Worm (Caenorhabditis elegans) whole organism, L4 larva: ENCODE results near the gene R03E9.2.

ENCODE experiments used
- F10B5.3 ChIP-seq: sonication (generic microtip); optimal IDR thresholded peaks from 2 replicates; lab custom pipeline; 2016; ENCODE audit warnings: mild to moderate bottlenecking, missing genetic modification characterization, missing compliant biosample characterization
- F26F4.8 ChIP-seq: fragments of 200-800 bp; sonication (Bioruptor generic); conservative IDR thresholded peaks from 2 replicates; pipeline ENCODE4 v1.3.6; 2022; ENCODE audit warnings: missing genetic modification characterization, missing compliant biosample characterization
- F37D6.2 ChIP-seq: sonication (generic microtip); optimal IDR thresholded peaks from 2 replicates; lab custom pipeline; 2016; ENCODE audit warnings: mild to moderate bottlenecking, missing genetic modification characterization, missing compliant biosample characterization
- R02D3.7 ChIP-seq: fragments of 150-350 bp; sonication (generic microtip); optimal IDR thresholded peaks from 3 replicates; lab custom pipeline; 2014; ENCODE audit warnings: missing biosample characterization, missing genetic modification characterization
- Y105C5A.15 ChIP-seq: fragments of 200-800 bp; sonication (Bioruptor generic); IDR thresholded peaks from 2 replicates; pipeline ENCODE4 v1.3.6; 2022; ENCODE audit warnings: missing genetic modification characterization, missing compliant biosample characterization
- Y5F2A.4 ChIP-seq: fragments of 200-800 bp; sonication (Bioruptor generic); optimal IDR thresholded peaks from 2 replicates; lab custom pipeline; 2018; ENCODE audit warnings: mild to moderate bottlenecking, missing genetic modification characterization, missing compliant biosample characterization
- ZK546.5 ChIP-seq, 2 experiments: sonication (generic microtip); optimal IDR thresholded peaks; 2 replicates each; lab custom pipeline; 2017; ENCODE audit warnings: missing biosample characterization in 2 of 2, missing genetic modification characterization in 2 of 2
- aha-1 ChIP-seq: fragments of 150-350 bp; peaks from one replicate; lab custom pipeline; 2014; ENCODE audit warnings: missing biosample characterization, missing genetic modification characterization
- arid-1 ChIP-seq: fragments of 200-800 bp; sonication (Bioruptor generic); conservative IDR thresholded peaks from 2 replicates; pipeline ENCODE4 v1.3.6; 2022; ENCODE audit warnings: missing genetic modification reagents, missing genetic modification characterization, missing compliant biosample characterization
- ceh-32 ChIP-seq: sonication (generic microtip); optimal IDR thresholded peaks from 2 replicates; lab custom pipeline; 2016; ENCODE audit warnings: mild to moderate bottlenecking, missing genetic modification characterization, missing compliant biosample characterization; ENCODE audit not compliant: poor library complexity
- ceh-62 ChIP-seq: sonication (generic microtip); optimal IDR thresholded peaks from 2 replicates; lab custom pipeline; 2017; ENCODE audit warnings: missing biosample characterization, missing genetic modification characterization
- ces-1 ChIP-seq: fragments of 150-350 bp; sonication (generic microtip); optimal IDR thresholded peaks from 4 replicates; lab custom pipeline; 2014; ENCODE audit warnings: missing biosample characterization, missing genetic modification reagents, missing genetic modification characterization
- ctbp-1 ChIP-seq: fragments of 200-800 bp; sonication (Bioruptor generic); IDR thresholded peaks from 2 replicates; pipeline ENCODE4 v1.3.6; 2022; ENCODE audit warnings: missing genetic modification reagents, missing genetic modification characterization, missing compliant biosample characterization
- daf-12 ChIP-seq: fragments of 150-350 bp; optimal IDR thresholded peaks from 2 replicates; lab custom pipeline; 2014; ENCODE audit warnings: missing biosample characterization, missing genetic modification reagents, missing genetic modification characterization
- daf-16 ChIP-seq, 3 experiments: sonication (generic microtip); optimal IDR thresholded peaks; 2 replicates each; lab custom pipeline; 2016 to 2017; ENCODE audit warnings: missing genetic modification characterization in 3 of 3, missing genetic modification reagents in 3 of 3, mild to moderate bottlenecking in 2 of 3, missing compliant biosample characterization in 2 of 3, missing biosample characterization in 1 of 3, moderate library complexity in 1 of 3
- daf-8 ChIP-seq: fragments of 200-800 bp; sonication (Bioruptor generic); IDR thresholded peaks from 2 replicates; pipeline ENCODE4 v1.3.6; 2022; ENCODE audit warnings: missing genetic modification characterization, missing compliant biosample characterization
- dmd-9 ChIP-seq: fragments of 200-800 bp; sonication (Bioruptor generic); IDR thresholded peaks from 2 replicates; pipeline ENCODE4 v1.3.6; 2022; ENCODE audit warnings: missing genetic modification reagents, missing genetic modification characterization, missing compliant biosample characterization
- dpl-1 ChIP-seq: fragments of 150-350 bp; optimal IDR thresholded peaks from 2 replicates; lab custom pipeline; 2014; ENCODE audit warnings: missing biosample characterization, missing genetic modification reagents, missing genetic modification characterization
- dve-1 ChIP-seq: sonication (generic microtip); optimal IDR thresholded peaks from 2 replicates; lab custom pipeline; 2017; ENCODE audit warnings: antibody characterized with exemption, mild to moderate bottlenecking, missing genetic modification characterization, missing compliant biosample characterization; ENCODE audit not compliant: insufficient read depth
- fkh-10 ChIP-seq: fragments of 150-350 bp; optimal IDR thresholded peaks from 2 replicates; lab custom pipeline; 2014; ENCODE audit warnings: missing biosample characterization, missing genetic modification reagents, missing genetic modification characterization
- fos-1 ChIP-seq: fragments of 150-350 bp; optimal IDR thresholded peaks from 2 replicates; lab custom pipeline; 2014; ENCODE audit warnings: missing biosample characterization, missing genetic modification characterization
- hif-1 ChIP-seq, 2 experiments: sonication (generic microtip); optimal IDR thresholded peaks; 2 replicates each; lab custom pipeline; 2016 to 2017; ENCODE audit warnings: missing compliant biosample characterization in 2 of 2, missing genetic modification characterization in 2 of 2, missing genetic modification reagents in 2 of 2, missing genotype in 2 of 2, mild to moderate bottlenecking in 1 of 2
- hlh-11 ChIP-seq: fragments of 200-800 bp; sonication (Bioruptor generic); optimal IDR thresholded peaks from 2 replicates; lab custom pipeline; 2018; ENCODE audit warnings: mild to moderate bottlenecking, missing genetic modification characterization, missing compliant biosample characterization
- jun-1 ChIP-seq: fragments of 150-350 bp; optimal IDR thresholded peaks from 2 replicates; lab custom pipeline; 2014; ENCODE audit warnings: missing biosample characterization, missing genetic modification reagents, missing genetic modification characterization
- lin-13 ChIP-seq: fragments of 150-350 bp; optimal IDR thresholded peaks from 2 replicates; lab custom pipeline; 2014; ENCODE audit warnings: missing biosample characterization, missing genetic modification reagents, missing genetic modification characterization
- lin-15B ChIP-seq: fragments of 150-350 bp; sonication (generic microtip); optimal IDR thresholded peaks from 3 replicates; lab custom pipeline; 2014; ENCODE audit warnings: missing biosample characterization, missing genetic modification characterization
- lin-29 ChIP-seq: fragments of 200-800 bp; sonication (Bioruptor generic); IDR thresholded peaks from 2 replicates; pipeline ENCODE4 v1.3.6; 2022; ENCODE audit warnings: missing genetic modification reagents, missing genetic modification characterization, missing compliant biosample characterization
- lir-3 ChIP-seq: sonication (generic microtip); optimal IDR thresholded peaks from 2 replicates; lab custom pipeline; 2016; ENCODE audit warnings: mild to moderate bottlenecking, missing genetic modification characterization, missing compliant biosample characterization
- lsy-2 ChIP-seq, 2 experiments: fragments of 150-350 bp in 1 of 2; sonication (generic microtip) in 1 of 2; optimal IDR thresholded peaks; 2 replicates each; lab custom pipeline; 2014 to 2017; ENCODE audit warnings: missing biosample characterization in 2 of 2, missing genetic modification characterization in 2 of 2
- madf-9 ChIP-seq: fragments of 200-800 bp; sonication (Bioruptor generic); conservative IDR thresholded peaks from 2 replicates; pipeline ENCODE4 v1.3.6; 2022; ENCODE audit warnings: missing genetic modification reagents, missing genetic modification characterization, missing compliant biosample characterization
- mdl-1 ChIP-seq, 2 experiments: fragments of 150-350 bp in 1 of 2; sonication (generic microtip) in 1 of 2; optimal IDR thresholded peaks; 2 replicates each; lab custom pipeline; 2014 to 2017; ENCODE audit warnings: missing biosample characterization in 2 of 2, missing genetic modification characterization in 2 of 2
- mdt-29 ChIP-seq: fragments of 200-800 bp; sonication (Bioruptor generic); IDR thresholded peaks from 2 replicates; pipeline ENCODE4 v1.3.6; 2022; ENCODE audit warnings: missing genetic modification reagents, missing genetic modification characterization, missing compliant biosample characterization
- mep-1 ChIP-seq: fragments of 150-350 bp; sonication (generic microtip); optimal IDR thresholded peaks from 3 replicates; lab custom pipeline; 2014; ENCODE audit warnings: missing biosample characterization, missing genetic modification characterization
- mes-2 ChIP-seq: sonication (generic microtip); optimal IDR thresholded peaks from 2 replicates; lab custom pipeline; 2016; ENCODE audit warnings: missing genotype, mild to moderate bottlenecking, missing genetic modification characterization, missing compliant biosample characterization; ENCODE audit not compliant: poor library complexity, severe bottlenecking
- mxl-2 ChIP-seq: fragments of 200-800 bp; sonication (Bioruptor generic); conservative IDR thresholded peaks from 2 replicates; pipeline ENCODE4 v1.3.6; 2022; ENCODE audit warnings: missing genetic modification reagents, missing genetic modification characterization, missing compliant biosample characterization
- nhr-10 ChIP-seq: fragments of 150-350 bp; optimal IDR thresholded peaks from 2 replicates; lab custom pipeline; 2014; ENCODE audit warnings: missing biosample characterization, missing genetic modification characterization
- nhr-25 ChIP-seq: sonication (generic microtip); optimal IDR thresholded peaks from 2 replicates; lab custom pipeline; 2017; ENCODE audit warnings: missing genetic modification characterization, mild to moderate bottlenecking, missing compliant biosample characterization, antibody characterized with exemption, moderate library complexity, borderline replicate concordance; ENCODE audit not compliant: insufficient read depth
- nhr-6 ChIP-seq: fragments of 150-350 bp; optimal IDR thresholded peaks from 2 replicates; lab custom pipeline; 2014; ENCODE audit warnings: missing biosample characterization, missing genetic modification characterization
- php-3 ChIP-seq: fragments of 200-800 bp; sonication (Bioruptor generic); IDR thresholded peaks from 2 replicates; pipeline ENCODE4 v1.3.6; 2022; ENCODE audit warnings: missing genetic modification reagents, missing genetic modification characterization, missing compliant biosample characterization
- pqm-1 ChIP-seq: sonication (generic microtip); optimal IDR thresholded peaks from 2 replicates; lab custom pipeline; 2017; ENCODE audit warnings: missing biosample characterization, missing genetic modification characterization
- rbr-2 ChIP-seq: sonication (generic microtip); optimal IDR thresholded peaks from 2 replicates; lab custom pipeline; 2016; ENCODE audit warnings: missing genotype, missing genetic modification characterization, missing compliant biosample characterization
- sdz-12 ChIP-seq: fragments of 200-800 bp; sonication (Bioruptor generic); optimal IDR thresholded peaks from 2 replicates; lab custom pipeline; 2018; ENCODE audit warnings: mild to moderate bottlenecking, missing genetic modification characterization, missing compliant biosample characterization
- set-16 ChIP-seq: fragments of 200-800 bp; sonication (Bioruptor generic); IDR thresholded peaks from 2 replicates; pipeline ENCODE4 v1.3.6; 2022; ENCODE audit warnings: missing genetic modification reagents, missing genetic modification characterization, missing compliant biosample characterization
- snpc-4 ChIP-seq: fragments of 150-350 bp; optimal IDR thresholded peaks from 2 replicates; lab custom pipeline; 2014; ENCODE audit warnings: missing biosample characterization, missing genetic modification characterization
- spr-1 ChIP-seq: sonication (generic microtip); optimal IDR thresholded peaks from 2 replicates; lab custom pipeline; 2016; ENCODE audit warnings: mild to moderate bottlenecking, missing genetic modification characterization, missing compliant biosample characterization
- spr-3 ChIP-seq: fragments of 200-800 bp; sonication (Bioruptor generic); optimal IDR thresholded peaks from 2 replicates; lab custom pipeline; 2018; ENCODE audit warnings: mild to moderate bottlenecking, missing genetic modification characterization, missing compliant biosample characterization
- unc-130 ChIP-seq: sonication (generic microtip); optimal IDR thresholded peaks from 2 replicates; lab custom pipeline; 2016; ENCODE audit warnings: missing genetic modification reagents, missing genetic modification characterization, missing compliant biosample characterization
- zag-1 ChIP-seq: fragments of 150-350 bp; optimal IDR thresholded peaks from 2 replicates; lab custom pipeline; 2014; ENCODE audit warnings: missing biosample characterization, missing genetic modification characterization
- zfp-3 ChIP-seq: fragments of 200-800 bp; sonication (Bioruptor generic); conservative IDR thresholded peaks from 2 replicates; pipeline ENCODE4 v1.3.6; 2022; ENCODE audit warnings: missing genetic modification reagents, missing genetic modification characterization, missing compliant biosample characterization
- zip-11 ChIP-seq: fragments of 200-800 bp; sonication (Bioruptor generic); IDR thresholded peaks from 2 replicates; pipeline ENCODE4 v1.3.6; 2022; ENCODE audit warnings: missing genetic modification characterization, missing compliant biosample characterization

Gene R03E9.2

DNA sequence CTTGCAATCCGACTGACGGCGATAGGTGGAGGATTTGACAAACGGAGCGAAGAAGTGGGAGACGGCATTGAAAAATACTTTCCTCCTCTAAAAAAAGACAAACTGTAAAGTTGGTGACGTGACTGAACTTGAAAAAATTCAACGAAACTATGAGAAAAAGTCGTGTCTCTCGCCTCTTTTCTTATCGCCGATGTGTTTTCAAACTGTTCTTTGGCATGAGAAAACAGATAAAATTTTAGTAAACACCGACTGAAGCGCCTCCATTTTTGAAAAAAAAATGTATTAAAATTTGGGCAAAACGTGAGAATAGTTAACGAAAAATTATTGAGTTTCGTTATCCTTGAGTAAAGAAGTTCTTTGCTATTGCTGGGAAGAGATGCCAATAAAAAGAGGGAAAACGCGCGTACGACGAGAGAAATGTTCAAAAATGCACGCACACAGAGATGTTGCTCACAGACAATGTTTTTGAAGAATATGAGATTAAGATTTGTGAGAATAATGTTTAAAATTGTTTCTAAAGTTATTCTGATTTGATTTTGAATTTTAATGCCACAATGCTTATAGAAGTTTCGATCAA is 4.2 kb downstream of the R03E9.2 start:
- TF ChIP-seq R02D3.7 (tag; lab: Kevin White, UChicago) (no peak), mdt-29 (GFP tag; lab: Robert Waterston, UW) (no peak), rbr-2 (no peak), dpl-1 (GFP tag; lab: Kevin White, UChicago) (no peak), spr-3 (GFP tag; lab: Kevin White, UChicago) (no peak), aha-1 (tag; lab: Kevin White, UChicago) (peak; percentile 98), F37D6.2 (no peak), lin-15B (tag; lab: Kevin White, UChicago) (no peak), sdz-12 (GFP tag; lab: Kevin White, UChicago) (no peak), ces-1 (GFP tag; lab: Kevin White, UChicago) (peak; percentile 63), zag-1 (tag; lab: Kevin White, UChicago) (no peak), dve-1 (tag; lab: Kevin White, UChicago) (peak; percentile 4), lin-29 (no peak), mep-1 (tag; lab: Kevin White, UChicago) (peak; percentile 22), F10B5.3 (no peak), Y5F2A.4 (GFP tag; lab: Kevin White, UChicago) (no peak), ZK546.5 (tag; optimal IDR thresholded peaks at IDR 0.05; lab: Kevin White, UChicago) (no peak), mdl-1 (tag; optimal IDR thresholded peaks at IDR 0.05; lab: Kevin White, UChicago) (peak; percentile 51 to 89), mes-2 (tag; lab: Kevin White, UChicago) (no peak), pqm-1 (tag; lab: Kevin White, UChicago) (peak; percentile 11), unc-130 (no peak), daf-12 (no peak), zfp-3 (GFP tag; lab: Robert Waterston, UW) (no peak), lsy-2 (tag; optimal IDR thresholded peaks at IDR 0.05; lab: Kevin White, UChicago) (peak in 1 of 2 experiments; percentile 44), snpc-4 (no peak), mxl-2 (GFP tag; lab: Robert Waterston, UW) (no peak), daf-8 (no peak), lin-13 (no peak), hlh-11 (tag; lab: Kevin White, UChicago) (peak; percentile 54), nhr-25 (no peak), fos-1 (tag; lab: Kevin White, UChicago) (no peak), zip-11 (GFP tag; lab: Robert Waterston, UW) (no peak), ceh-62 (tag; lab: Kevin White, UChicago) (no peak), jun-1 (tag; lab: Kevin White, UChicago) (no peak), daf-16 (GFP tag; optimal IDR thresholded peaks at IDR 0.05; lab: Kevin White, UChicago) (no peak), daf-16 (tag; optimal IDR thresholded peaks at IDR 0.05; lab: Kevin White, UChicago) (peak; percentile 81), ctbp-1 (GFP tag; lab: Robert Waterston, UW) (no peak), ceh-32 (no peak), Y105C5A.15 (GFP tag; lab: Robert Waterston, UW) (no peak), dmd-9 (GFP tag; lab: Robert Waterston, UW) (no peak), fkh-10 (no peak), hif-1 (tag; optimal IDR thresholded peaks at IDR 0.05; lab: Kevin White, UChicago) (peak in 1 of 2 experiments; percentile 95), lir-3 (no peak), F26F4.8 (GFP tag; lab: Robert Waterston, UW) (no peak), nhr-10 (tag; lab: Kevin White, UChicago) (no peak), arid-1 (no peak), madf-9 (GFP tag; lab: Robert Waterston, UW) (no peak), php-3 (no peak), spr-1 (tag; lab: Kevin White, UChicago) (no peak), nhr-6 (tag; lab: Kevin White, UChicago) (no peak), set-16 (GFP tag; lab: Robert Waterston, UW) (no peak)
